Worm (Caenorhabditis elegans) whole organism, early embryonic: ENCODE results near the gene marc-2.

Experiments used
- B0310.2 ChIP-seq: sonication (generic microtip); optimal IDR thresholded peaks from 2 replicates; lab custom pipeline; 2016; ENCODE audit warnings: mild to moderate bottlenecking, missing genetic modification characterization, missing compliant biosample characterization
- F13C5.2 ChIP-seq: sonication (generic microtip); optimal IDR thresholded peaks from 2 replicates; lab custom pipeline; 2017; ENCODE audit warnings: mild to moderate bottlenecking, missing genetic modification characterization, inconsistent platforms, missing compliant biosample characterization
- aly-1 ChIP-seq: sonication (generic microtip); optimal IDR thresholded peaks from 2 replicates; lab custom pipeline; 2016; ENCODE audit warnings: missing genetic modification characterization, missing compliant biosample characterization
- ama-1 ChIP-seq: fragments of 150-350 bp; optimal IDR thresholded peaks from 2 replicates; lab custom pipeline; 2014
- ceh-36 ChIP-seq: sonication (generic microtip); optimal IDR thresholded peaks from 2 replicates; lab custom pipeline; 2016; ENCODE audit warnings: missing genetic modification characterization, inconsistent platforms, missing compliant biosample characterization
- flt-1 ChIP-seq: fragments of 200-800 bp; sonication (Bioruptor generic); IDR thresholded peaks from 2 replicates; pipeline ENCODE4 v1.3.6; 2022; ENCODE audit warnings: missing genetic modification characterization, missing compliant biosample characterization
- hmg-4 ChIP-seq: fragments of 200-800 bp; sonication (Bioruptor generic); optimal IDR thresholded peaks from 2 replicates; lab custom pipeline; 2018; ENCODE audit warnings: mild to moderate bottlenecking, missing genetic modification characterization, missing compliant biosample characterization
- hnd-1 ChIP-seq: sonication (generic microtip); optimal IDR thresholded peaks from 2 replicates; lab custom pipeline; 2016; ENCODE audit warnings: missing genetic modification characterization, missing compliant biosample characterization
- scrt-1 ChIP-seq: fragments of 200-800 bp; sonication (Bioruptor generic); IDR thresholded peaks from 2 replicates; pipeline ENCODE4 v1.3.6; 2022; ENCODE audit warnings: missing genetic modification characterization, missing compliant biosample characterization
- sea-1 ChIP-seq: fragments of 200-800 bp; sonication (Bioruptor generic); conservative IDR thresholded peaks from 2 replicates; pipeline ENCODE4 v1.3.6; 2022; ENCODE audit warnings: missing genetic modification characterization, missing compliant biosample characterization
- tra-4 ChIP-seq: sonication (generic microtip); optimal IDR thresholded peaks from 2 replicates; lab custom pipeline; 2017; ENCODE audit warnings: missing genetic modification characterization, missing compliant biosample characterization

ce11 chrII:10696060-10696459 lies 35.3 kb upstream of the marc-2 start:
- TF ChIP-seq ama-1: no peak
- no peak for TF ChIP-seq sea-1 (GFP tag; lab: Robert Waterston, UW)
- TF ChIP-seq B0310.2 (tag; lab: Kevin White, UChicago): no peak
- no peak for TF ChIP-seq hnd-1 (tag; lab: Kevin White, UChicago)
- no peak for TF ChIP-seq hmg-4 (GFP tag; lab: Kevin White, UChicago)
- TF ChIP-seq F13C5.2 (tag; lab: Kevin White, UChicago): no peak
- no peak for TF ChIP-seq ceh-36
- no peak for TF ChIP-seq tra-4 (tag; lab: Kevin White, UChicago)
- TF ChIP-seq aly-1 (tag; lab: Kevin White, UChicago): no peak
- TF ChIP-seq flt-1 (GFP tag; lab: Robert Waterston, UW): no peak
- TF ChIP-seq scrt-1 (GFP tag; lab: Robert Waterston, UW): no peak
